Fruit fly (Drosophila melanogaster): Measurements from ENCODE around the gene CG2150.
A peak's percentile ranks its signal among the peaks of the same experiment; 100 is the strongest.

CG2150 gene

DNA sequence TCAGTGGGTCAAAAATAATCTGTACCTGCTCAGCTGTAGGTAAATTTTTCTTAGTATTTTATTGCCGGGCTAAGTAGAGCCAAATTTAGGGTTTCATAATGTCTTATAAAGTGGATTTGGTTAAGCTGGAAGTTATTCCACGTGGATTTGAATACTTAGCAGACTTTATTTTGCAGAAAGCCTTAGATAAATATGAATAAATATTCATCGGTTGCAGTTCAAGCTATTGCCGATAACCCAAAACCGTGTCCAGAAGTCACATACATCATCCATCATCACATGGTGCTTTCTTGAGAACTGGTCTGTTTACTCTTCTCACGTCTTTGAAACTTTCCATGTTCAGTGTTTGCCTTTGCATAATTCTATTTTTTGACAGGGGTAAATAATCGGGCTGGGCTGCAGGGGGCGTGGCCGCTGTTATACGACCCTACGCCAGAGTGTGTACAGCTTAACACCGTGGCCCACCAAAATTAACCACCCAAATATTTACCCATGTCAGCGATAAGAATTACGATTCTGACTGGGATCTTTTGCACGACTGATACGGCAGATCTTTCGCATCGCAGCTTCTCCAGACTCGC, 5.9 kb downstream of the CG2150 start, which contains the start of gene CG2187 (continued):
- TF ChIP-seq CG18599 (GFP tag; optimal IDR thresholded peaks at IDR 0.05) (peak; percentile 45), aop (GFP tag; IDR thresholded peaks at IDR 0.05) (no peak), ssp (GFP tag; IDR thresholded peaks at IDR 0.05) (no peak), CG5245 (GFP tag; optimal IDR thresholded peaks at IDR 0.05) (no peak), NfI (GFP tag; optimal IDR thresholded peaks at IDR 0.05) (no peak), CG1233 (GFP tag; optimal IDR thresholded peaks at IDR 0.05) (no peak), dati (GFP tag; IDR thresholded peaks at IDR 0.05) (no peak), Oli (tag; optimal IDR thresholded peaks at IDR 0.05) (no peak), CG9609 (GFP tag; optimal IDR thresholded peaks at IDR 0.05) (no peak), CG7963 (GFP tag; IDR thresholded peaks at IDR 0.05; ENCODE audit: partially characterized antibody) (no peak), CG10147 (GFP tag; optimal IDR thresholded peaks at IDR 0.05) (no peak), lola (GFP tag; optimal IDR thresholded peaks at IDR 0.05) (no peak), sna (GFP tag; IDR thresholded peaks at IDR 0.05; ENCODE audit: partially characterized antibody) (no peak), gcm2 (GFP tag; optimal IDR thresholded peaks at IDR 0.05) (no peak), sr (GFP tag; IDR thresholded peaks at IDR 0.05) (no peak), Myb (GFP tag; optimal IDR thresholded peaks at IDR 0.05) (no peak), CG8359 (GFP tag; optimal IDR thresholded peaks at IDR 0.05; ENCODE audit: borderline replicate concordance) (no peak), Eip74EF (GFP tag; optimal IDR thresholded peaks at IDR 0.05) (no peak), shn (GFP tag; optimal IDR thresholded peaks at IDR 0.05) (no peak), CG30431 (GFP tag; optimal IDR thresholded peaks at IDR 0.05) (no peak), exex (tag; optimal IDR thresholded peaks at IDR 0.05) (no peak), gsb-n (tag; optimal IDR thresholded peaks at IDR 0.05) (no peak), emc (GFP tag; optimal IDR thresholded peaks at IDR 0.05) (no peak), B-H2 (GFP tag; optimal IDR thresholded peaks at IDR 0.05) (no peak), bcd (GFP tag; optimal IDR thresholded peaks at IDR 0.05) (no peak), CrebB (tag; optimal IDR thresholded peaks at IDR 0.05) (no peak), HLH54F (GFP tag; optimal IDR thresholded peaks at IDR 0.05) (no peak), Sry-β (GFP tag; optimal IDR thresholded peaks at IDR 0.05) (no peak), cg (GFP tag; optimal IDR thresholded peaks at IDR 0.05) (no peak), CG14014 (GFP tag; IDR thresholded peaks at IDR 0.05) (no peak), seq (GFP tag; IDR thresholded peaks at IDR 0.05) (no peak), row (GFP tag; IDR thresholded peaks at IDR 0.05) (no peak), CG10267 (tag; optimal IDR thresholded peaks at IDR 0.05) (no peak), gro (GFP tag; optimal IDR thresholded peaks at IDR 0.05) (no peak), Blimp-1 (GFP tag; optimal IDR thresholded peaks at IDR 0.05) (no peak), CG7786 (GFP tag; optimal IDR thresholded peaks at IDR 0.05) (no peak), ab (GFP tag; optimal IDR thresholded peaks at IDR 0.05) (no peak), bsh (GFP tag; optimal IDR thresholded peaks at IDR 0.05) (peak in 1 of 2 experiments; percentile 29), ranshi (GFP tag; IDR thresholded peaks at IDR 0.05) (no peak), CG3726 (GFP tag; IDR thresholded peaks at IDR 0.05) (no peak), MBD-R2 (GFP tag; IDR thresholded peaks at IDR 0.05) (no peak), CG17328 (GFP tag; IDR thresholded peaks at IDR 0.05) (peak; percentile 20; the same call in 1 of the 2 replicates), CG5953 (GFP tag; IDR thresholded peaks at IDR 0.05) (no peak), nerfin-1 (tag; optimal IDR thresholded peaks at IDR 0.05) (no peak), gfzf (GFP tag; optimal IDR thresholded peaks at IDR 0.05) (no peak), CG6813 (GFP tag; optimal IDR thresholded peaks at IDR 0.05) (peak; percentile 39), CG12659 (GFP tag; optimal IDR thresholded peaks at IDR 0.05) (no peak), sc (optimal IDR thresholded peaks at IDR 0.05) (no peak), sc (GFP tag; optimal IDR thresholded peaks at IDR 0.05) (no peak), abd-A (tag; optimal IDR thresholded peaks at IDR 0.05) (no peak)

Data from whole organism, embryonic.